Worm (Caenorhabditis elegans) whole organism, L4/young adult: ENCODE measurements around the gene Y17D7C.2.

Source experiments
- dao-5 ChIP-seq: sonication (generic microtip); optimal IDR thresholded peaks from 2 replicates; lab custom pipeline; 2016; ENCODE audit warnings: missing genotype, missing genetic modification characterization, moderate library complexity, missing compliant biosample characterization
- him-1 ChIP-seq: sonication (generic microtip); optimal IDR thresholded peaks from 2 replicates; lab custom pipeline; 2016; ENCODE audit warnings: missing genotype, missing genetic modification reagents, missing genetic modification characterization, missing compliant biosample characterization

DNA sequence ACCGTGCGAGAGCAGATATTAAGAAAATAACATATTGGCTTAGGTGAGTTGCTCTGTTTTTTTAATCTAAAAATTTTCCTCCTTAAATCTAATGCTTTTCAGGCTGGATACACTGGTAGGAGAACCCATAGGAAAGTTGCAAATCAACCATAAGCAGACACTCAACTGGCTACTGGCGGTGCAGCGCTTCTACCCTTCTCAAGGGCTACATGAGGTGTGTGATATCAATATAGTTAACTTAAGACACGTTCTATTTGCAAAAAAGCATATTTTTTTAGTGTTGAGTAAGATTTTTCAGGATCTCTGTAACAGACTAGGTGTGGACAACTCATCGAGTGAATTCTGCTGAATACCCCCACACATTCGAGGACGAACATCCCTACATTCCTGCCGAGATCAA, 11.8 kb downstream of the Y17D7C.2 start:
- TF ChIP-seq dao-5 (tag; lab: Kevin White, UChicago) (no peak), him-1 (no peak)
